Worm (Caenorhabditis elegans): ENCODE data around the gene nhr-162.

nhr-162 gene

ce11 chrV:6991771-6992170, at the start of gene nhr-162:
nhr-162 (minus strand) TSS chrV:6991871.
- TF ChIP-seq lim-7 (GFP tag; IDR thresholded peaks at IDR 0.05) (no peak), spr-3 (GFP tag; optimal IDR thresholded peaks at IDR 0.05) (no peak), mxl-2 (GFP tag; conservative IDR thresholded peaks at IDR 0.05) (no peak), ama-1 (optimal IDR thresholded peaks at IDR 0.05) (no peak), mxl-3 (GFP tag; optimal IDR thresholded peaks at IDR 0.05) (no peak), F44E2.7 (GFP tag; IDR thresholded peaks at IDR 0.05) (no peak), F49E8.2 (tag; optimal IDR thresholded peaks at IDR 0.05; ENCODE audit: borderline replicate concordance) (no peak), madf-9 (GFP tag; conservative IDR thresholded peaks at IDR 0.05) (no peak), daf-12 (tag; optimal IDR thresholded peaks at IDR 0.05) (no peak), dmd-8 (GFP tag; IDR thresholded peaks at IDR 0.05) (no peak), mes-2 (tag; optimal IDR thresholded peaks at IDR 0.05; ENCODE audit: poor library complexity, severe bottlenecking) (no peak), ZK337.2 (GFP tag; IDR thresholded peaks at IDR 0.05) (no peak), hlh-30 (tag; optimal IDR thresholded peaks at IDR 0.05; ENCODE audit: insufficient read depth) (no peak), ces-1 (GFP tag; optimal IDR thresholded peaks at IDR 0.05) (no peak)

- TF ChIP-seq nhr-77 (tag; optimal IDR thresholded peaks at IDR 0.05) (no peak), aha-1 (tag) (peak; percentile 7)
Measured at ce11 chrV:7036475-7036874, 44.8 kb upstream of the nhr-162 start, which contains the start of gene twk-11. twk-11 (minus strand) TSS chrV:7036575.

- no peak for TF ChIP-seq pqm-1 (tag; optimal IDR thresholded peaks at IDR 0.05)
- TF ChIP-seq daf-16 (GFP tag; optimal IDR thresholded peaks at IDR 0.05) = no peak
- TF ChIP-seq daf-16 (tag; optimal IDR thresholded peaks at IDR 0.05) = no peak
- TF ChIP-seq vab-7 (GFP tag; IDR thresholded peaks at IDR 0.05) = no peak
- TF ChIP-seq snpc-4 (tag; optimal IDR thresholded peaks at IDR 0.05) = no peak
- TF ChIP-seq nhr-42 (GFP tag; IDR thresholded peaks at IDR 0.05) = no peak
- no peak for TF ChIP-seq egl-27 (tag; optimal IDR thresholded peaks at IDR 0.05)
- no peak for TF ChIP-seq unc-130 (GFP tag; optimal IDR thresholded peaks at IDR 0.05)
- no peak for TF ChIP-seq lin-38 (GFP tag; IDR thresholded peaks at IDR 0.05)
- TF ChIP-seq unc-39 (tag; optimal IDR thresholded peaks at IDR 0.05) = no peak
- no peak for TF ChIP-seq aly-2 (tag; optimal IDR thresholded peaks at IDR 0.05)
- TF ChIP-seq Y105C5A.15 (GFP tag; IDR thresholded peaks at IDR 0.05) = no peak
- no peak for TF ChIP-seq skn-1 (tag; optimal IDR thresholded peaks at IDR 0.05)
- TF ChIP-seq ceh-82 (tag; optimal IDR thresholded peaks at IDR 0.05) = no peak
- TF ChIP-seq R02D3.7 (tag; optimal IDR thresholded peaks at IDR 0.05) = no peak
Measured at ce11 chrV:7027055-7027454, 35.4 kb upstream of the nhr-162 start, which contains the start of gene F20A1.6. F20A1.6 (minus strand) TSS chrV:7027155.

- TF ChIP-seq nhr-237 (tag; optimal IDR thresholded peaks at IDR 0.05) (no peak), madf-9 (GFP tag; conservative IDR thresholded peaks at IDR 0.05) (no peak), arid-1 (GFP tag; conservative IDR thresholded peaks at IDR 0.05) (no peak), hlh-11 (tag; optimal IDR thresholded peaks at IDR 0.05) (no peak), daf-12 (tag; optimal IDR thresholded peaks at IDR 0.05) (no peak), zip-11 (GFP tag; IDR thresholded peaks at IDR 0.05) (no peak), nhr-11 (tag; optimal IDR thresholded peaks at IDR 0.05) (no peak), Y48G9A.11 (GFP tag; IDR thresholded peaks at IDR 0.05) (no peak), nhr-77 (tag; optimal IDR thresholded peaks at IDR 0.05) (no peak), unc-62 (GFP tag; optimal IDR thresholded peaks at IDR 0.05 in 1 of 2) (no peak), unc-62 (tag; optimal IDR thresholded peaks at IDR 0.05) (no peak), mxl-3 (GFP tag; optimal IDR thresholded peaks at IDR 0.05) (no peak), unc-130 (GFP tag; optimal IDR thresholded peaks at IDR 0.05) (no peak), ceh-28 (tag; optimal IDR thresholded peaks at IDR 0.05) (no peak), ceh-20 (GFP tag; IDR thresholded peaks at IDR 0.05) (no peak)
Measured at ce11 chrV:7022981-7023380, 31.3 kb upstream of the nhr-162 start.
